Worm (Caenorhabditis elegans) whole organism, mixed stage, embryonic: ENCODE measurements around the gene F14D12.1.

Experiments used
- lin-32 ChIP-seq: fragments of 200-800 bp; sonication (Bioruptor generic); optimal IDR thresholded peaks from 2 replicates; lab custom pipeline; 2018; ENCODE audit warnings: mild to moderate bottlenecking, missing genetic modification characterization, missing compliant biosample characterization
- nhr-12 ChIP-seq: fragments of 150-350 bp; optimal IDR thresholded peaks from 2 replicates; lab custom pipeline; 2014; ENCODE audit warnings: missing biosample characterization, missing genetic modification characterization
- pha-4 ChIP-seq: fragments of 150-350 bp; optimal IDR thresholded peaks from 2 replicates; lab custom pipeline; 2018; ENCODE audit warnings: missing biosample characterization, missing genetic modification reagents, missing genetic modification characterization
- unc-39 ChIP-seq: fragments of 150-350 bp; optimal IDR thresholded peaks from 2 replicates; lab custom pipeline; 2014; ENCODE audit warnings: missing biosample characterization, missing genetic modification characterization

- no peak for TF ChIP-seq unc-39
- TF ChIP-seq pha-4: no peak
- TF ChIP-seq nhr-12 (tag; lab: Kevin White, UChicago): no peak
- TF ChIP-seq lin-32 (GFP tag; lab: Kevin White, UChicago): no peak
These were observed 45.6 kb upstream of the F14D12.1 start, which contains the start of gene C38C5.1 for ce11 chrX:5557966-5558365.
